Fruit fly (Drosophila melanogaster): ENCODE results near the gene RnrL.

The RnrL gene

DNA sequence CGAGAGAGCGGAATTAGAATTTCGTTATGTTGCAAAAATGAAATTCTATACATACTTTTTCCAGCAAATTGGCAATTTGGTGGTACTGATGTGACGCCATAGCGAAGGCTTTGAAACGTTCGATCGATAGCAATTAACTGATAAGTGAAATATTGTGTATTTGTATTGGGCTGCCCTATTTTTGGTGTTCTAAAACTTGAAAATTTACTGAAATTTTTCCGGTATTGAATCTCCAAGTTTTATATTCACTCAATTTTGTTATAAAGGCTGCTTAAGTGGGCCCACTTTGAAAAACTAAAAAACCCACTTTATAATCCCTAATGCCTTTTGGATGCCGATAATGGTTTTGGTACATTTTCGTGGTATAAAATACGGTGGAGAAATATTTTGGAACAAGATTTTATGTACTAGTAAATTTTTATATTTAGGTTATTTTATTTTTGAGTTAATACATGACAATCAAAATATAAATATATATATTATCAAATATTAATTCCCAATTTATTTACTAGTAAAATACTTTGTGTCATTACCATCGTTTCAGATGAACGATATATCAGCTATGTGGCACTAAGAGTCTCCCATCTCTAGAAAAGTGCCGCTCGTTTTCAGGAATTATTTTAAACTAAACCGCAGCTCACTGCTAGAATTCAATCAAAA, 34.8 kb upstream of the RnrL start, which contains the start of the genes Cand1 and pim (continued):
- TF ChIP-seq MESR4 (GFP tag; optimal IDR thresholded peaks at IDR 0.05) (peak; percentile 57), CrebB (tag; optimal IDR thresholded peaks at IDR 0.05) (no peak), pfk (GFP tag; optimal IDR thresholded peaks at IDR 0.05) (peak; percentile 90), bcd (GFP tag; optimal IDR thresholded peaks at IDR 0.05) (no peak), pnt (GFP tag; optimal IDR thresholded peaks at IDR 0.05) (no peak), Hr51 (GFP tag; optimal IDR thresholded peaks at IDR 0.05) (no peak), CHES-1-like (GFP tag; optimal IDR thresholded peaks at IDR 0.05) (no peak), br (optimal IDR thresholded peaks at IDR 0.05) (no peak), Blimp-1 (GFP tag; optimal IDR thresholded peaks at IDR 0.05) (no peak), Adf1 (GFP tag; IDR thresholded peaks at IDR 0.05) (no peak), grn (GFP tag; optimal IDR thresholded peaks at IDR 0.05) (no peak), CG7987 (GFP tag; optimal IDR thresholded peaks at IDR 0.05) (no peak), CG17802 (tag; optimal IDR thresholded peaks at IDR 0.05) (no peak), NC2β (GFP tag; optimal IDR thresholded peaks at IDR 0.05) (no peak), jing (GFP tag; optimal IDR thresholded peaks at IDR 0.05) (no peak), Deaf1 (tag; optimal IDR thresholded peaks at IDR 0.05) (no peak), Ptx1 (GFP tag; IDR thresholded peaks at IDR 0.05) (no peak), fru (optimal IDR thresholded peaks at IDR 0.05) (no peak), dpn (GFP tag; optimal IDR thresholded peaks at IDR 0.05) (peak in 1 of 2 experiments; percentile 12), ro (GFP tag; IDR thresholded peaks at IDR 0.05) (no peak), Med (GFP tag) (peak; percentile 17), CG16779 (GFP tag; IDR thresholded peaks at IDR 0.05) (no peak), lab (GFP tag; optimal IDR thresholded peaks at IDR 0.05) (no peak), CG33557 (GFP tag; optimal IDR thresholded peaks at IDR 0.05) (peak; percentile 10), jigr1 (GFP tag; IDR thresholded peaks at IDR 0.05) (no peak), Fer1 (GFP tag; optimal IDR thresholded peaks at IDR 0.05) (peak; percentile 3), run (tag; optimal IDR thresholded peaks at IDR 0.05) (no peak), CG30020 (tag; optimal IDR thresholded peaks at IDR 0.05) (peak; percentile 97), Rfx (GFP tag; IDR thresholded peaks at IDR 0.05) (peak; percentile 35; the same call in 1 of the 2 replicates), dan (GFP tag; IDR thresholded peaks at IDR 0.05) (no peak), MBD-R2 (GFP tag; IDR thresholded peaks at IDR 0.05) (peak; percentile 28; the same call in 1 of the 2 replicates), rib (GFP tag; IDR thresholded peaks at IDR 0.05) (no peak), nmo (GFP tag; optimal IDR thresholded peaks at IDR 0.05) (peak; percentile 73), slp2 (GFP tag; optimal IDR thresholded peaks at IDR 0.05) (no peak), bab2 (GFP tag; optimal IDR thresholded peaks at IDR 0.05) (no peak), gcm (GFP tag; optimal IDR thresholded peaks at IDR 0.05) (no peak), ftz-f1 (GFP tag; optimal IDR thresholded peaks at IDR 0.05) (no peak), kah (GFP tag; optimal IDR thresholded peaks at IDR 0.05) (no peak), CG9797 (GFP tag; optimal IDR thresholded peaks at IDR 0.05) (peak; percentile 59), Dad (GFP tag; optimal IDR thresholded peaks at IDR 0.05) (no peak), sima (GFP tag; optimal IDR thresholded peaks at IDR 0.05) (no peak), NFAT (GFP tag; IDR thresholded peaks at IDR 0.05) (no peak), CG17361 (GFP tag; IDR thresholded peaks at IDR 0.05) (peak; percentile 48; the same call in 1 of the 3 replicates), prd (optimal IDR thresholded peaks at IDR 0.05) (no peak), prd (GFP tag; IDR thresholded peaks at IDR 0.05) (no peak), CG14441 (GFP tag; IDR thresholded peaks at IDR 0.05) (no peak), CG3847 (GFP tag; IDR thresholded peaks at IDR 0.05) (no peak), ken (GFP tag; IDR thresholded peaks at IDR 0.05) (no peak), Dip3 (GFP tag; optimal IDR thresholded peaks at IDR 0.05) (no peak), CG10321 (GFP tag; IDR thresholded peaks at IDR 0.05) (no peak), esg (GFP tag; conservative IDR thresholded peaks at IDR 0.05) (no peak), gt (GFP tag; IDR thresholded peaks at IDR 0.05) (no peak)

All from whole organism, embryonic.